Worm (Caenorhabditis elegans) whole organism, L3 larva: ENCODE data around the gene fbxc-12.

Experiments
- ama-1 ChIP-seq: fragments of 150-350 bp; optimal IDR thresholded peaks from 2 replicates; lab custom pipeline; 2018
- ceh-16 ChIP-seq: sonication (generic microtip); optimal IDR thresholded peaks from 2 replicates; lab custom pipeline; 2017; ENCODE audit warnings: missing biosample characterization, missing genetic modification characterization
- ceh-82 ChIP-seq: fragments of 150-350 bp; optimal IDR thresholded peaks from 2 replicates; lab custom pipeline; 2014; ENCODE audit warnings: missing biosample characterization, missing genetic modification characterization
- elt-3 ChIP-seq, 3 experiments: fragments of 150-350 bp in 1 of 3; sonication (generic microtip) in 2 of 3; optimal IDR thresholded peaks; 2 replicates in 2 of 3; 4 replicates in 1 of 3; lab custom pipeline; 2014 to 2017; ENCODE audit warnings: missing biosample characterization in 3 of 3, missing genetic modification characterization in 3 of 3
- fkh-10 ChIP-seq: sonication (generic microtip); optimal IDR thresholded peaks from 2 replicates; lab custom pipeline; 2017; ENCODE audit warnings: missing biosample characterization, missing genetic modification reagents, missing genetic modification characterization
- mdl-1 ChIP-seq: fragments of 150-350 bp; optimal IDR thresholded peaks from 2 replicates; lab custom pipeline; 2014; ENCODE audit warnings: missing biosample characterization, missing genetic modification characterization
- nhr-12 ChIP-seq: fragments of 150-350 bp; optimal IDR thresholded peaks from 2 replicates; lab custom pipeline; 2014; ENCODE audit warnings: missing biosample characterization, missing genetic modification characterization
- nhr-25 ChIP-seq: sonication (generic microtip); optimal IDR thresholded peaks from 2 replicates; lab custom pipeline; 2017; ENCODE audit warnings: missing biosample characterization, missing genetic modification characterization
- nhr-76 ChIP-seq: fragments of 150-350 bp; sonication (generic microtip); optimal IDR thresholded peaks from 5 replicates; lab custom pipeline; 2014; ENCODE audit warnings: missing biosample characterization, missing genetic modification characterization
- nhr-77 ChIP-seq: fragments of 150-350 bp; optimal IDR thresholded peaks from 2 replicates; lab custom pipeline; 2014; ENCODE audit warnings: missing biosample characterization, missing genetic modification characterization
- unc-39 ChIP-seq: sonication (generic microtip); optimal IDR thresholded peaks from 4 replicates; lab custom pipeline; 2017; ENCODE audit warnings: missing biosample characterization, missing genetic modification characterization
- unc-62 ChIP-seq: fragments of 150-350 bp; sonication (generic microtip); optimal IDR thresholded peaks from 4 replicates; lab custom pipeline; 2014; ENCODE audit warnings: missing biosample characterization, missing genetic modification reagents, missing genetic modification characterization
- ztf-11 ChIP-seq: fragments of 150-350 bp; optimal IDR thresholded peaks from 2 replicates; lab custom pipeline; 2014; ENCODE audit warnings: missing biosample characterization, missing genetic modification characterization

- TF ChIP-seq fkh-10, result no peak
- TF ChIP-seq ceh-82 (tag; lab: Kevin White, UChicago), result no peak
- no peak for TF ChIP-seq unc-39 (tag; lab: Kevin White, UChicago)
- TF ChIP-seq nhr-12 (tag; lab: Kevin White, UChicago), result no peak
- no peak for TF ChIP-seq mdl-1
- TF ChIP-seq nhr-76 (tag; lab: Kevin White, UChicago), result no peak
- TF ChIP-seq elt-3 (tag; optimal IDR thresholded peaks at IDR 0.05; lab: Kevin White, UChicago), result no peak
- no peak for TF ChIP-seq nhr-25 (tag; lab: Kevin White, UChicago)
- TF ChIP-seq nhr-77, result no peak
- no peak for TF ChIP-seq ztf-11 (tag; lab: Kevin White, UChicago)
- no peak for TF ChIP-seq ama-1 (lab: Kevin White, UChicago)
- TF ChIP-seq unc-62 (GFP tag; lab: Kevin White, UChicago), result no peak
- TF ChIP-seq ceh-16 (tag; lab: Kevin White, UChicago), result no peak
Measured at ce11 chrIV:860810-861209, 44.3 kb upstream of the fbxc-12 start.
